Fruit fly (Drosophila melanogaster) whole organism, embryonic: Measurements from ENCODE around the gene CG14965.

Source experiments
- CG13123 ChIP-seq: fragments of 200-800 bp; sonication (Bioruptor generic); optimal IDR thresholded peaks from 2 replicates; lab custom pipeline; 2016; ENCODE audit warnings: missing biosample characterization, missing genetic modification characterization
- CG13287 ChIP-seq: fragments of 200-800 bp; sonication (Bioruptor generic); IDR thresholded peaks from 2 replicates; pipeline ENCODE4 v1.3.6; 2022; ENCODE audit warnings: missing biosample characterization, missing genetic modification characterization; ENCODE audit not compliant: partially characterized antibody
- CG13624 ChIP-seq: fragments of 200-800 bp; sonication (Bioruptor generic); optimal IDR thresholded peaks from 2 replicates; lab custom pipeline; 2016; ENCODE audit warnings: missing biosample characterization, missing genetic modification characterization
- CG15073 ChIP-seq: fragments of 200-800 bp; sonication (Bioruptor generic); optimal IDR thresholded peaks from 2 replicates; lab custom pipeline; 2016; ENCODE audit warnings: missing biosample characterization, missing genetic modification characterization
- CG18262 ChIP-seq: fragments of 200-800 bp; optimal IDR thresholded peaks from 3 replicates; lab custom pipeline; 2019; ENCODE audit warnings: missing biosample characterization, mild to moderate bottlenecking, missing genetic modification characterization, moderate library complexity
- CG1832 ChIP-seq: fragments of 200-800 bp; sonication (Bioruptor generic); optimal IDR thresholded peaks from 2 replicates; lab custom pipeline; 2017; ENCODE audit warnings: missing biosample characterization, mild to moderate bottlenecking, missing genetic modification characterization, inconsistent platforms
- CG18764 ChIP-seq: fragments of 200-800 bp; sonication (Bioruptor generic); optimal IDR thresholded peaks from 3 replicates; lab custom pipeline; 2016; ENCODE audit warnings: missing biosample characterization, missing genetic modification characterization
- CG2129 ChIP-seq: fragments of 200-800 bp; sonication (Bioruptor generic); IDR thresholded peaks from 2 replicates; pipeline ENCODE4 v1.3.6; 2022; ENCODE audit warnings: missing biosample characterization, missing genetic modification characterization; ENCODE audit not compliant: partially characterized antibody
- CG2199 ChIP-seq: fragments of 200-800 bp; sonication (Bioruptor generic); IDR thresholded peaks from 3 replicates; pipeline ENCODE4 v1.3.6; 2022; ENCODE audit warnings: missing biosample characterization, missing genetic modification characterization
- CG30403 ChIP-seq: fragments of 200-800 bp; sonication (Bioruptor generic); optimal IDR thresholded peaks from 3 replicates; lab custom pipeline; 2016; ENCODE audit warnings: missing biosample characterization, missing genetic modification characterization
- CG34224 ChIP-seq: fragments of 200-800 bp; sonication (Bioruptor generic); IDR thresholded peaks from 3 replicates; pipeline ENCODE4 v1.3.6; 2022; ENCODE audit warnings: missing biosample characterization, missing genetic modification characterization; ENCODE audit not compliant: partially characterized antibody
- CG4424 ChIP-seq: fragments of 200-800 bp; sonication (Bioruptor generic); optimal IDR thresholded peaks from 3 replicates; lab custom pipeline; 2016; ENCODE audit warnings: missing biosample characterization, missing genetic modification characterization
- CG7987 ChIP-seq: fragments of 200-800 bp; sonication (Bioruptor generic); optimal IDR thresholded peaks from 2 replicates; lab custom pipeline; 2018; ENCODE audit warnings: missing biosample characterization, mild to moderate bottlenecking, missing genetic modification characterization, moderate library complexity
- CHES-1-like ChIP-seq: fragments of 200-800 bp; sonication (Bioruptor generic); optimal IDR thresholded peaks from 2 replicates; lab custom pipeline; 2016; ENCODE audit warnings: missing biosample characterization, missing genetic modification characterization
- Deaf1 ChIP-seq: fragments of 200-800 bp; optimal IDR thresholded peaks from 3 replicates; lab custom pipeline; 2019; ENCODE audit warnings: missing biosample characterization, mild to moderate bottlenecking, missing genetic modification characterization, moderate library complexity
- Dll ChIP-seq: fragments of 200-800 bp; sonication (Bioruptor generic); IDR thresholded peaks from 4 replicates; pipeline ENCODE4 v1.3.6; 2022; ENCODE audit warnings: missing biosample characterization, missing genetic modification characterization; ENCODE audit not compliant: partially characterized antibody
- Doc2 ChIP-seq: fragments of 200-800 bp; sonication (Bioruptor generic); IDR thresholded peaks from 2 replicates; pipeline ENCODE4 v1.3.6; 2022; ENCODE audit warnings: missing biosample characterization, missing genetic modification characterization
- Dref ChIP-seq: fragments of 200-800 bp; sonication (Bioruptor generic); IDR thresholded peaks from 2 replicates; pipeline ENCODE4 v1.3.6; 2022; ENCODE audit warnings: missing biosample characterization, missing genetic modification characterization
- HHEX ChIP-seq: fragments of 200-800 bp; sonication (Bioruptor generic); optimal IDR thresholded peaks from 3 replicates; lab custom pipeline; 2017; ENCODE audit warnings: missing biosample characterization, mild to moderate bottlenecking, missing genetic modification characterization, missing genetic modification reagents
- HLH4C ChIP-seq: fragments of 200-800 bp; sonication (Bioruptor generic); IDR thresholded peaks from 3 replicates; pipeline ENCODE4 v1.3.6; 2022; ENCODE audit warnings: missing biosample characterization, missing genetic modification characterization; ENCODE audit not compliant: partially characterized antibody
- Hmx ChIP-seq: fragments of 200-800 bp; sonication (Bioruptor generic); optimal IDR thresholded peaks from 2 replicates; lab custom pipeline; 2016; ENCODE audit warnings: missing biosample characterization, missing genetic modification characterization
- MESR4 ChIP-seq: fragments of 200-800 bp; sonication (Bioruptor generic); optimal IDR thresholded peaks from 2 replicates; lab custom pipeline; 2018; ENCODE audit warnings: missing biosample characterization, mild to moderate bottlenecking, missing genetic modification characterization, moderate library complexity
- Med ChIP-seq: fragments of 200-800 bp; sonication (Bioruptor generic); peaks from one replicate; lab custom pipeline; 2016; ENCODE audit warnings: missing biosample characterization, missing genetic modification characterization, mild to moderate bottlenecking, inconsistent platforms, moderate library complexity
- Pdp1 ChIP-seq, 2 experiments: fragments of 200-800 bp; sonication (Bioruptor generic); optimal IDR thresholded peaks; 3 replicates each; lab custom pipeline; 2016; ENCODE audit warnings: missing biosample characterization in 2 of 2, missing genetic modification characterization in 2 of 2, mild to moderate bottlenecking in 1 of 2, moderate library complexity in 1 of 2
- Scr ChIP-seq: fragments of 200-800 bp; sonication (Bioruptor generic); IDR thresholded peaks from 2 replicates; pipeline ENCODE4 v1.3.6; 2022; ENCODE audit warnings: missing biosample characterization, missing genetic modification characterization; ENCODE audit not compliant: partially characterized antibody
- Sox100B ChIP-seq: fragments of 200-800 bp; sonication (Bioruptor generic); optimal IDR thresholded peaks from 3 replicates; lab custom pipeline; 2018; ENCODE audit warnings: missing biosample characterization, mild to moderate bottlenecking, missing genetic modification characterization
- Tbp ChIP-seq: fragments of >200 bp; optimal IDR thresholded peaks from 2 replicates; lab custom pipeline; 2018; ENCODE audit warnings: missing biosample characterization, missing genetic modification characterization
- YL-1 ChIP-seq: fragments of 200-800 bp; sonication (Bioruptor generic); optimal IDR thresholded peaks from 3 replicates; lab custom pipeline; 2017; ENCODE audit warnings: missing biosample characterization, mild to moderate bottlenecking, missing genetic modification characterization
- bsh ChIP-seq, 2 experiments: fragments of 200-800 bp; sonication (Bioruptor generic); optimal IDR thresholded peaks; 2 replicates each; lab custom pipeline; 2017 to 2018; ENCODE audit warnings: mild to moderate bottlenecking in 2 of 2, missing biosample characterization in 2 of 2, missing genetic modification characterization in 2 of 2, moderate library complexity in 1 of 2
- cg ChIP-seq: fragments of 200-800 bp; sonication (Bioruptor generic); optimal IDR thresholded peaks from 3 replicates; lab custom pipeline; 2019; ENCODE audit warnings: missing biosample characterization, mild to moderate bottlenecking, missing genetic modification characterization, moderate library complexity
- chinmo ChIP-seq: fragments of 200-800 bp; sonication (Bioruptor generic); IDR thresholded peaks from 4 replicates; pipeline ENCODE4 v1.3.6; 2022; ENCODE audit warnings: missing biosample characterization, missing genetic modification characterization; ENCODE audit not compliant: partially characterized antibody
- chm ChIP-seq: fragments of 200-800 bp; sonication (Bioruptor generic); IDR thresholded peaks from 2 replicates; pipeline ENCODE4 v1.3.6; 2022; ENCODE audit warnings: missing biosample characterization, missing genetic modification characterization
- crc ChIP-seq: fragments of 200-800 bp; sonication (Bioruptor generic); optimal IDR thresholded peaks from 2 replicates; lab custom pipeline; 2016; ENCODE audit warnings: missing biosample characterization, missing genetic modification characterization
- dm ChIP-seq: fragments of 200-800 bp; sonication (Bioruptor generic); optimal IDR thresholded peaks from 3 replicates; lab custom pipeline; 2016; ENCODE audit warnings: missing biosample characterization, missing genetic modification characterization
- dpn ChIP-seq, 2 experiments: fragments of 200-800 bp; sonication (Bioruptor generic); optimal IDR thresholded peaks; 3 replicates each; lab custom pipeline; 2016; ENCODE audit warnings: missing biosample characterization in 2 of 2, missing genetic modification characterization in 2 of 2
- peb ChIP-seq: fragments of 200-800 bp; sonication (Bioruptor generic); IDR thresholded peaks from 2 replicates; pipeline ENCODE4 v1.3.6; 2022; ENCODE audit warnings: missing biosample characterization, missing genetic modification characterization
- phol ChIP-seq: fragments of 200-800 bp; sonication (Bioruptor generic); optimal IDR thresholded peaks from 3 replicates; lab custom pipeline; 2018; ENCODE audit warnings: missing biosample characterization, mild to moderate bottlenecking, missing genetic modification characterization, moderate library complexity
- pros ChIP-seq: fragments of 200-800 bp; sonication (Bioruptor generic); optimal IDR thresholded peaks from 3 replicates; lab custom pipeline; 2019; ENCODE audit warnings: missing biosample characterization, mild to moderate bottlenecking, missing genetic modification characterization, moderate library complexity
- sens ChIP-seq: fragments of 200-800 bp; sonication (Bioruptor generic); peaks from one replicate; lab custom pipeline; 2016; ENCODE audit warnings: missing biosample characterization, missing genetic modification characterization
- shn ChIP-seq: fragments of 200-800 bp; sonication (Bioruptor generic); optimal IDR thresholded peaks from 3 replicates; lab custom pipeline; 2016; ENCODE audit warnings: missing biosample characterization, missing genetic modification characterization
- sug ChIP-seq: fragments of 200-800 bp; optimal IDR thresholded peaks from 2 replicates; lab custom pipeline; 2019; ENCODE audit warnings: missing biosample characterization, mild to moderate bottlenecking, missing genetic modification characterization, moderate library complexity
- trem ChIP-seq: fragments of 200-800 bp; optimal IDR thresholded peaks from 3 replicates; lab custom pipeline; 2019; ENCODE audit warnings: missing biosample characterization, mild to moderate bottlenecking, missing genetic modification characterization, moderate library complexity
- ttk ChIP-seq: fragments of 200-800 bp; sonication (Bioruptor generic); IDR thresholded peaks from 2 replicates; pipeline ENCODE4 v2.1.2; 2022; ENCODE audit warnings: missing biosample characterization, missing genetic modification characterization
- tup ChIP-seq: fragments of 200-800 bp; sonication (Bioruptor generic); optimal IDR thresholded peaks from 2 replicates; lab custom pipeline; 2016; ENCODE audit warnings: missing biosample characterization, mild to moderate bottlenecking, missing genetic modification characterization, moderate library complexity
- unc-4 ChIP-seq: fragments of 200-800 bp; sonication (Bioruptor generic); IDR thresholded peaks from 2 replicates; pipeline ENCODE4 v1.3.6; 2022; ENCODE audit warnings: missing biosample characterization, missing genetic modification characterization; ENCODE audit not compliant: partially characterized antibody
- vfl ChIP-seq: fragments of 200-800 bp; sonication (Bioruptor generic); optimal IDR thresholded peaks from 2 replicates; lab custom pipeline; 2016; ENCODE audit warnings: missing biosample characterization, missing genetic modification characterization
- zfh2 ChIP-seq: fragments of 200-800 bp; sonication (Bioruptor generic); optimal IDR thresholded peaks from 2 replicates; lab custom pipeline; 2016; ENCODE audit warnings: missing biosample characterization, missing genetic modification characterization

Gene CG14965

DNA sequence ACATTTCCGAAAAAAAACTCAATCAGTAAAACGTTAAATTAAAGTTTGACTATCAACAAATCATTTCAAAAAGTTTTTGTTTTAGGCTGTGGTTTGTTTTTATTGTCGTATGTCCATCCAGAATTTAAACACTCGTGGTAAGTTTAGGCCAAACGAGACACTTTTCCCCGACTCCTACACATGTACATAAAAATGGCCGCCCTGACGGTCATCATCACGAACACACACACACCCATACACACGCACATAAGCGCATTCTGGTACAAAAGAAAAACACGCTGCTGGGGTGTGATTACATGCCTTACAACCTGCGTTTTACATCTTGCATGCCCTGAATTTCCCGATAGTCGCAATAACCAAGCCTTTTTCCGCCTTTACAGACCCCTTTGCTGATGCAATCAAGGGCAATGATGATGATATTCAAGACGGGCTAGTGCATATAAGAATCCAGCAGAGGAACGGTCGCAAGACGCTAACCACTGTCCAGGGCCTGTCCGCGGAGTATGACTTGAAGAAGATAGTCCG is 31.2 kb upstream of the CG14965 start:
- peak; percentile 49 for TF ChIP-seq chm
- 0 out of 2 replicates have a peak, but pooled peaks have one; percentile 7 for TF ChIP-seq CG2129 (GFP tag; lab: Robert Waterston, UW)
- TF ChIP-seq YL-1 (GFP tag; lab: Kevin White, UChicago): peak; percentile 65
- TF ChIP-seq CG18262 (tag; lab: Kevin White, UChicago): no peak
- peak; percentile 11 for TF ChIP-seq sens (GFP tag; lab: Kevin White, UChicago)
- 0 out of 3 replicates have a peak, but pooled peaks have one; percentile 41 for TF ChIP-seq CG34224
- peak; percentile 73 for TF ChIP-seq phol (tag; lab: Kevin White, UChicago)
- TF ChIP-seq unc-4: 0 out of 2 replicates have a peak, but pooled peaks have one; percentile 24
- TF ChIP-seq Med (GFP tag; lab: Kevin White, UChicago): peak; percentile 6
- peak; percentile 11; the same call in 1 of the 2 replicates for TF ChIP-seq CG13287
- TF ChIP-seq chinmo: 0 out of 4 replicates have a peak, but pooled peaks have one; percentile 7
- TF ChIP-seq Scr (GFP tag; lab: Robert Waterston, UW): peak; percentile 2; the same call in 1 of the 2 replicates
- peak; percentile 89 for TF ChIP-seq CG7987 (GFP tag; lab: Kevin White, UChicago)
- peak; percentile 93 for TF ChIP-seq CG2199
- TF ChIP-seq Tbp (GFP tag; lab: Kevin White, UChicago): no peak
- TF ChIP-seq MESR4 (GFP tag; lab: Kevin White, UChicago): peak; percentile 99
- peak; percentile 16 for TF ChIP-seq pros (GFP tag; lab: Kevin White, UChicago)
- TF ChIP-seq ttk (GFP tag; lab: Robert Waterston, UW): no peak
- peak in 1 of 2 experiments; percentile 32 for TF ChIP-seq Pdp1 (GFP tag; optimal IDR thresholded peaks at IDR 0.05; lab: Kevin White, UChicago)
- no peak for TF ChIP-seq CG13624 (GFP tag; lab: Kevin White, UChicago)
- no peak for TF ChIP-seq CG4424 (GFP tag; lab: Kevin White, UChicago)
- no peak for TF ChIP-seq crc (GFP tag; lab: Kevin White, UChicago)
- TF ChIP-seq HLH4C: 0 out of 3 replicates have a peak, but pooled peaks have one; percentile 2
- TF ChIP-seq cg (GFP tag; lab: Kevin White, UChicago): peak; percentile 93
- peak; percentile 43 for TF ChIP-seq dm (GFP tag; lab: Kevin White, UChicago)
- peak; percentile 59; the same call in 1 of the 4 replicates for TF ChIP-seq Dll (GFP tag; lab: Robert Waterston, UW)
- TF ChIP-seq sug (tag; lab: Kevin White, UChicago): no peak
- TF ChIP-seq, all 482 proteins: peak for 20

- TF ChIP-seq CG30403 (peak; percentile 92), bsh (GFP tag; optimal IDR thresholded peaks at IDR 0.05; lab: Kevin White, UChicago) (peak; percentile 32 to 79), CG13123 (GFP tag; lab: Kevin White, UChicago) (peak; percentile 100), trem (tag; lab: Kevin White, UChicago) (peak; percentile 99), Sox100B (peak; percentile 93), CG15073 (GFP tag; lab: Kevin White, UChicago) (no peak), CG1832 (GFP tag; lab: Kevin White, UChicago) (no peak), tup (GFP tag; lab: Kevin White, UChicago) (peak; percentile 78), Deaf1 (no peak), peb (GFP tag; lab: Robert Waterston, UW) (peak; percentile 52; the same call in 1 of the 2 replicates), CG2129 (GFP tag; lab: Robert Waterston, UW) (peak; percentile 67), Dref (GFP tag; lab: Robert Waterston, UW) (peak; percentile 72), shn (GFP tag; lab: Kevin White, UChicago) (peak; percentile 92), HHEX (GFP tag; lab: Kevin White, UChicago) (peak; percentile 95), sens (GFP tag; lab: Kevin White, UChicago) (peak; percentile 97), Hmx (GFP tag; lab: Kevin White, UChicago) (peak; percentile 62), Doc2 (no peak), CHES-1-like (GFP tag; lab: Kevin White, UChicago) (peak; percentile 91), CG18764 (GFP tag; lab: Kevin White, UChicago) (peak; percentile 88), zfh2 (peak; percentile 90), phol (tag; lab: Kevin White, UChicago) (peak; percentile 99), vfl (GFP tag; lab: Kevin White, UChicago) (peak; percentile 88), dpn (GFP tag; optimal IDR thresholded peaks at IDR 0.05; lab: Kevin White, UChicago) (peak; percentile 83 to 94)
Observed at dm6 chr3L:3222643-3223389, 30.5 kb upstream of the CG14965 start, which contains the start of the genes RpL28 and eIF1. Gene RpL28 (minus strand): TSS chr3L:3222960. Gene eIF1 (plus strand): TSS chr3L:3223341.
